Fruit fly (Drosophila melanogaster) whole organism, prepupa: ENCODE measurements around the gene Fancl.

Source experiments
- CG11762 ChIP-seq: fragments of 200-800 bp; sonication (Bioruptor generic); optimal IDR thresholded peaks from 3 replicates; lab custom pipeline; 2016; ENCODE audit warnings: missing biosample characterization, missing genetic modification characterization; ENCODE audit not compliant: insufficient read depth
- CG11902 ChIP-seq: fragments of 200-800 bp; sonication (Bioruptor generic); optimal IDR thresholded peaks from 3 replicates; lab custom pipeline; 2016; ENCODE audit warnings: missing biosample characterization, missing genetic modification characterization
- CG1621 ChIP-seq: fragments of 200-800 bp; sonication (Bioruptor generic); optimal IDR thresholded peaks from 3 replicates; lab custom pipeline; 2018; ENCODE audit warnings: missing biosample characterization, mild to moderate bottlenecking, missing genetic modification characterization
- CG16779 ChIP-seq: fragments of 200-800 bp; sonication (Bioruptor generic); optimal IDR thresholded peaks from 3 replicates; lab custom pipeline; 2017; ENCODE audit warnings: missing biosample characterization, mild to moderate bottlenecking, missing genetic modification characterization
- CG3032 ChIP-seq: fragments of 200-800 bp; optimal IDR thresholded peaks from 2 replicates; lab custom pipeline; 2019; ENCODE audit warnings: missing biosample characterization, mild to moderate bottlenecking, missing genetic modification characterization, moderate library complexity
- CG31627 ChIP-seq: fragments of 200-800 bp; sonication (Bioruptor generic); optimal IDR thresholded peaks from 3 replicates; lab custom pipeline; 2016; ENCODE audit warnings: missing biosample characterization, missing genetic modification characterization
- CG32006 ChIP-seq: fragments of 200-800 bp; sonication (Bioruptor generic); optimal IDR thresholded peaks from 3 replicates; lab custom pipeline; 2017; ENCODE audit warnings: missing biosample characterization, mild to moderate bottlenecking, missing genetic modification characterization
- CG34406 ChIP-seq: fragments of 200-800 bp; sonication (Bioruptor generic); optimal IDR thresholded peaks from 3 replicates; lab custom pipeline; 2016; ENCODE audit warnings: missing biosample characterization, missing genetic modification characterization
- CG3919 ChIP-seq: fragments of 200-800 bp; sonication (Bioruptor generic); optimal IDR thresholded peaks from 3 replicates; lab custom pipeline; 2016; ENCODE audit warnings: missing biosample characterization, missing genetic modification characterization
- CG4318 ChIP-seq: fragments of 200-800 bp; sonication (Bioruptor generic); optimal IDR thresholded peaks from 3 replicates; lab custom pipeline; 2017; ENCODE audit warnings: missing biosample characterization, mild to moderate bottlenecking, missing genetic modification characterization
- CG6163 ChIP-seq: fragments of 200-800 bp; sonication (Bioruptor generic); IDR thresholded peaks from 3 replicates; pipeline ENCODE4 v1.3.6; 2022; ENCODE audit warnings: missing biosample characterization, missing genetic modification characterization
- CG6276 ChIP-seq: fragments of 200-800 bp; sonication (Bioruptor generic); optimal IDR thresholded peaks from 2 replicates; lab custom pipeline; 2017; ENCODE audit warnings: missing biosample characterization, mild to moderate bottlenecking, missing genetic modification characterization
- CG6792 ChIP-seq: fragments of 200-800 bp; sonication (Bioruptor generic); optimal IDR thresholded peaks from 3 replicates; lab custom pipeline; 2016; ENCODE audit warnings: missing biosample characterization, missing genetic modification characterization
- CG6808 ChIP-seq: fragments of 200-800 bp; sonication (Bioruptor generic); optimal IDR thresholded peaks from 3 replicates; lab custom pipeline; 2017; ENCODE audit warnings: missing biosample characterization, missing genetic modification characterization, mild to moderate bottlenecking, moderate library complexity, missing genetic modification reagents
- CG7368 ChIP-seq: fragments of 200-800 bp; sonication (Bioruptor generic); optimal IDR thresholded peaks from 3 replicates; lab custom pipeline; 2016; ENCODE audit warnings: missing biosample characterization, missing genetic modification characterization
- CG8632 ChIP-seq: fragments of 200-800 bp; sonication (Bioruptor generic); optimal IDR thresholded peaks from 3 replicates; lab custom pipeline; 2016; ENCODE audit warnings: missing biosample characterization, missing genetic modification characterization
- CG9139 ChIP-seq: fragments of 200-800 bp; sonication (Bioruptor generic); optimal IDR thresholded peaks from 3 replicates; lab custom pipeline; 2017; ENCODE audit warnings: missing biosample characterization, mild to moderate bottlenecking, missing genetic modification characterization
- Eip75B ChIP-seq: fragments of 200-800 bp; sonication (Bioruptor generic); optimal IDR thresholded peaks from 3 replicates; lab custom pipeline; 2016; ENCODE audit warnings: missing biosample characterization, missing genetic modification characterization
- Eip78C ChIP-seq: fragments of 200-800 bp; sonication (Bioruptor generic); peaks from one replicate; lab custom pipeline; 2016; ENCODE audit warnings: missing biosample characterization, missing genetic modification characterization
- Eip93F ChIP-seq: fragments of 200-800 bp; sonication (Bioruptor generic); optimal IDR thresholded peaks from 2 replicates; lab custom pipeline; 2016; ENCODE audit warnings: missing biosample characterization, mild to moderate bottlenecking, missing genetic modification characterization
- Ets21C ChIP-seq: fragments of 200-800 bp; sonication (Bioruptor generic); optimal IDR thresholded peaks from 3 replicates; lab custom pipeline; 2016; ENCODE audit warnings: missing biosample characterization, missing genetic modification characterization
- Ets96B ChIP-seq: fragments of 200-800 bp; optimal IDR thresholded peaks from 2 replicates; lab custom pipeline; 2019; ENCODE audit warnings: missing biosample characterization, mild to moderate bottlenecking, missing genetic modification characterization, moderate library complexity
- Hr38 ChIP-seq: sonication (Bioruptor generic); optimal IDR thresholded peaks from 2 replicates; lab custom pipeline; 2016; ENCODE audit warnings: missing biosample characterization, missing genetic modification characterization
- Lpt ChIP-seq: fragments of 200-800 bp; sonication (Bioruptor generic); optimal IDR thresholded peaks from 3 replicates; lab custom pipeline; 2016; ENCODE audit warnings: missing biosample characterization, missing genetic modification characterization
- Met ChIP-seq: fragments of 200-800 bp; sonication (Bioruptor generic); optimal IDR thresholded peaks from 3 replicates; lab custom pipeline; 2016; ENCODE audit warnings: missing biosample characterization, missing genetic modification characterization
- OdsH ChIP-seq: fragments of 200-800 bp; sonication (Bioruptor generic); optimal IDR thresholded peaks from 3 replicates; lab custom pipeline; 2016; ENCODE audit warnings: missing biosample characterization, missing genetic modification characterization
- Sox102F ChIP-seq: fragments of 200-800 bp; sonication (Bioruptor generic); optimal IDR thresholded peaks from 2 replicates; lab custom pipeline; 2016; ENCODE audit warnings: missing biosample characterization, mild to moderate bottlenecking, missing genetic modification characterization
- Sox15 ChIP-seq: fragments of 200-800 bp; sonication (Bioruptor generic); optimal IDR thresholded peaks from 3 replicates; lab custom pipeline; 2016; ENCODE audit warnings: missing biosample characterization, missing genetic modification characterization
- achi ChIP-seq: fragments of 200-800 bp; sonication (Bioruptor generic); optimal IDR thresholded peaks from 3 replicates; lab custom pipeline; 2016; ENCODE audit warnings: missing biosample characterization, missing genetic modification characterization
- acj6 ChIP-seq: fragments of 200-800 bp; sonication (Bioruptor generic); optimal IDR thresholded peaks from 3 replicates; lab custom pipeline; 2016; ENCODE audit warnings: missing biosample characterization, missing genetic modification characterization
- cyc ChIP-seq: fragments of 200-800 bp; sonication (Bioruptor generic); optimal IDR thresholded peaks from 3 replicates; lab custom pipeline; 2016; ENCODE audit warnings: missing biosample characterization, missing genetic modification characterization
- dac ChIP-seq: fragments of 200-800 bp; sonication (Bioruptor generic); optimal IDR thresholded peaks from 2 replicates; lab custom pipeline; 2017; ENCODE audit warnings: missing biosample characterization, mild to moderate bottlenecking, missing genetic modification characterization
- dsx ChIP-seq: fragments of 200-800 bp; optimal IDR thresholded peaks from 3 replicates; lab custom pipeline; 2019; ENCODE audit warnings: missing biosample characterization, mild to moderate bottlenecking, missing genetic modification characterization, moderate library complexity; ENCODE audit not compliant: poor library complexity, severe bottlenecking
- eg ChIP-seq: fragments of 200-800 bp; sonication (Bioruptor generic); IDR thresholded peaks from 3 replicates; pipeline ENCODE4 v1.3.6; 2022; ENCODE audit warnings: missing biosample characterization, missing genetic modification characterization
- esn ChIP-seq: fragments of 200-800 bp; sonication (Bioruptor generic); optimal IDR thresholded peaks from 2 replicates; lab custom pipeline; 2016; ENCODE audit warnings: missing biosample characterization, mild to moderate bottlenecking, missing genetic modification characterization, moderate library complexity
- fd85E ChIP-seq: fragments of 200-800 bp; sonication (Bioruptor generic); optimal IDR thresholded peaks from 3 replicates; lab custom pipeline; 2016; ENCODE audit warnings: missing biosample characterization, missing genetic modification characterization
- fkh ChIP-seq: fragments of 200-800 bp; sonication (Bioruptor generic); optimal IDR thresholded peaks from 3 replicates; lab custom pipeline; 2017; ENCODE audit warnings: missing biosample characterization, mild to moderate bottlenecking, missing genetic modification characterization, moderate library complexity
- lz ChIP-seq: fragments of 200-800 bp; sonication (Bioruptor generic); optimal IDR thresholded peaks from 3 replicates; lab custom pipeline; 2016; ENCODE audit warnings: missing biosample characterization, missing genetic modification characterization
- net ChIP-seq: fragments of 200-800 bp; sonication (Bioruptor generic); optimal IDR thresholded peaks from 3 replicates; lab custom pipeline; 2016; ENCODE audit warnings: missing biosample characterization, missing genetic modification characterization
- pdm3 ChIP-seq: fragments of 200-800 bp; sonication (Bioruptor generic); optimal IDR thresholded peaks from 3 replicates; lab custom pipeline; 2016; ENCODE audit warnings: missing biosample characterization, missing genetic modification characterization
- spab ChIP-seq: fragments of 200-800 bp; sonication (Bioruptor generic); optimal IDR thresholded peaks from 2 replicates; lab custom pipeline; 2017; ENCODE audit warnings: missing biosample characterization, mild to moderate bottlenecking, missing genetic modification characterization, missing genetic modification reagents
- ss ChIP-seq, 2 experiments: fragments of 200-800 bp; sonication (Bioruptor generic); optimal IDR thresholded peaks; 2 replicates in 1 of 2; 3 replicates in 1 of 2; lab custom pipeline; 2017 to 2018; ENCODE audit warnings: mild to moderate bottlenecking in 2 of 2, missing biosample characterization in 2 of 2, missing genetic modification characterization in 2 of 2, moderate library complexity in 1 of 2
- svp ChIP-seq: fragments of 200-800 bp; sonication (Bioruptor generic); peaks from one replicate; lab custom pipeline; 2016; ENCODE audit warnings: missing biosample characterization, missing genetic modification characterization
- topi ChIP-seq: fragments of 200-800 bp; sonication (Bioruptor generic); optimal IDR thresholded peaks from 3 replicates; lab custom pipeline; 2016; ENCODE audit warnings: missing biosample characterization, missing genetic modification characterization
- vri ChIP-seq: fragments of 200-800 bp; sonication (Bioruptor generic); optimal IDR thresholded peaks from 3 replicates; lab custom pipeline; 2016; ENCODE audit warnings: missing biosample characterization, mild to moderate bottlenecking, missing genetic modification characterization

Gene Fancl

DNA sequence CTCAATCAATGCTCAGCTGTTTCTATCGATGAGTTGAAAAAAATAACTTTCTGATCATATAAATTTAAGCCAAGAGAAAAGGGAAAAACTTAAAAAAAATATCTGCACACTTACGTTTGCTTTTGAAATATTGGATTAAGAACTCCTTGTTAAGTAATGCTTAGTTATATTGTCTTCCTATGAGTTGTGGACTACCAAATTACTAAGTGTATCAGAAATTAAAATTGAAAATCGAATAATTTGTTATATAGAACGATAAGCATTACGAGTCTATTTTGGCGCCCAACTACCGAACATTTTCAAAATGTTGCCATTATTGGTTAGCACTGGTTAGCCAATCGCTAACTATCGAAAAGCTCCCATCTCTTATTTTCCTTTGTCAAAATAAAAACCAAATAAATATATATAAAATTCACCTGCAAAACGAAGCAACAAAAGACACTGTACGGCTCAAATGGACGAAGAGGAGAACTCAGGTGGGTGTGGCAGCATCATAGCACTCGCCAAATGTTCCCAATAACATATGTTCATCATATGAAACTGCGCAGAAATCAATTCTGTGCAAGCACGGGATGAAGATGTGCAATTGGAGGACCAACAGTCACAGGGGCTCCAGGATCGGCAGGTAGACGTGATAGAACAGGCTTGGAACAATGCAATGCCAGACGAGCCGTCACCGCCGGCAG, 3.7 kb downstream of the Fancl start, which contains the start of gene ohgt (continued):
- no peak for TF ChIP-seq Lpt (GFP tag; lab: Kevin White, UChicago)
- TF ChIP-seq CG32006, result no peak
- no peak for TF ChIP-seq Sox15 (GFP tag; lab: Kevin White, UChicago)
- peak; percentile 44 for TF ChIP-seq CG3032 (tag; lab: Kevin White, UChicago)
- TF ChIP-seq svp (GFP tag; lab: Kevin White, UChicago), result no peak
- no peak for TF ChIP-seq CG7368 (GFP tag; lab: Kevin White, UChicago)
- no peak for TF ChIP-seq CG6276 (GFP tag; lab: Kevin White, UChicago)
- no peak for TF ChIP-seq CG9139 (GFP tag; lab: Kevin White, UChicago)
- TF ChIP-seq Met (GFP tag; lab: Kevin White, UChicago), result no peak
- no peak for TF ChIP-seq CG11902
- no peak for TF ChIP-seq CG8632 (GFP tag; lab: Kevin White, UChicago)
- no peak for TF ChIP-seq net (GFP tag; lab: Kevin White, UChicago)
- TF ChIP-seq CG34406, result peak; percentile 33
- TF ChIP-seq fkh (GFP tag; lab: Kevin White, UChicago), result peak; percentile 24
- peak; percentile 49 for TF ChIP-seq esn (GFP tag; lab: Kevin White, UChicago)
- TF ChIP-seq achi, result peak; percentile 41
- TF ChIP-seq dsx (GFP tag; lab: Kevin White, UChicago), result peak; percentile 21
- no peak for TF ChIP-seq CG6792 (GFP tag; lab: Kevin White, UChicago)
- TF ChIP-seq CG16779, result no peak
- no peak for TF ChIP-seq Eip93F (GFP tag; lab: Kevin White, UChicago)
- peak; percentile 84 for TF ChIP-seq Eip78C
- peak; percentile 26 for TF ChIP-seq CG31627
- TF ChIP-seq pdm3 (GFP tag; lab: Kevin White, UChicago), result no peak
- no peak for TF ChIP-seq Sox102F (GFP tag; lab: Kevin White, UChicago)
- TF ChIP-seq vri (GFP tag; lab: Kevin White, UChicago), result no peak
- no peak for TF ChIP-seq dac (GFP tag; lab: Kevin White, UChicago)
- TF ChIP-seq CG11762 (GFP tag; lab: Kevin White, UChicago), result no peak
- TF ChIP-seq, all 60 proteins: peak for 20

DNA sequence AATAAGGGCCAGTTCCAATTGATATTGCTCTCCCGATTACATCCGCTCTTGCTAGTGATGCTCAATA, 4.1 kb downstream of the Fancl start, which contains the start of gene CG12811:
Gene CG12811, minus strand, starts transcription at position 23 of the 67 bp plus-strand sequence.
- TF ChIP-seq CG11902 (no peak), cyc (GFP tag; lab: Kevin White, UChicago) (no peak), dac (GFP tag; lab: Kevin White, UChicago) (no peak), ss (GFP tag; optimal IDR thresholded peaks at IDR 0.05; lab: Kevin White, UChicago) (no peak)
- TF ChIP-seq, all 60 proteins: peak for 0

DNA sequence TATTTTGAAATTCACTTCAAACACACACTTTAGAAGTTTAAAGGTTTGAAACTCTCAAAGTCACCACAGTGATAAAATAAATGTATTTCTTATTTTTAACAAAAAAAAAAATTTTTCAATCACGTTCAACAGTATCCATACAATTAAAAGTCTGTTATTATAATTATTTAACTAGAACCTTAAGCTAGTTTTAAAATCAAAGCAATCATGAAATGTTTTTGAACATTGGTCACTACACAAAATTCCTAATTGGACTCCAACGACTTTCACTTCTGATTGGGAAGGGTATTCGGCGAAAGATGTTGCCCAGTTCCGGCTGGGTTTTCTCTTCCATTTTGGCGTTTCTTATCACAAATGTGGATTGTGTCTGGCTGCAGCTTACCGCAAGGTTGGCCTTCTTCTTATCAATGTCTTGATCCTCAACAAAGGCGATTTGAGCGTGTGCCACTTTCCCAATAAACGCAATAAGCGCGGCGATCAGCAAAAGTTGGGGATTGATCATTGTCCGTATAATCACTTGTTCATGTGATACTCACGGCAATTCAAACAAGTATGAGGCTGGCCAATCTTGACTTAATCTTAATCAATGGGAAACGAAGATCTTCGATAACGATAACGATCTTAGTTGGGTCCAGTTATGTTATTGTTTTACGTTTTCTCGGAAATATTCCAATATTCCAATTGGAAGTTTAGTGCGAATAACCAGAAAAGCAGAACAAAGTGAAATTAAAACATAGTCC, 4.5 kb downstream of the Fancl start:
- TF ChIP-seq OdsH, result peak; percentile 75
- peak; percentile 57 for TF ChIP-seq Sox15 (GFP tag; lab: Kevin White, UChicago)
- peak; percentile 69 for TF ChIP-seq acj6 (GFP tag; lab: Kevin White, UChicago)
- TF ChIP-seq topi (GFP tag; lab: Kevin White, UChicago), result peak; percentile 77
- peak; percentile 41 for TF ChIP-seq Ets96B (tag; lab: Kevin White, UChicago)
- TF ChIP-seq dsx (GFP tag; lab: Kevin White, UChicago), result peak; percentile 16
- TF ChIP-seq spab (GFP tag; lab: Kevin White, UChicago), result no peak
- TF ChIP-seq CG6163 (GFP tag; lab: Robert Waterston, UW), result no peak
- no peak for TF ChIP-seq CG6276 (GFP tag; lab: Kevin White, UChicago)
- TF ChIP-seq lz, result peak; percentile 75
- no peak for TF ChIP-seq CG4318
- TF ChIP-seq pdm3 (GFP tag; lab: Kevin White, UChicago), result no peak
- TF ChIP-seq CG3919 (GFP tag; lab: Kevin White, UChicago), result peak; percentile 64
- TF ChIP-seq Sox102F (GFP tag; lab: Kevin White, UChicago), result peak; percentile 83
- TF ChIP-seq CG6808, result peak; percentile 39
- TF ChIP-seq CG34406, result peak; percentile 75
- peak; percentile 64 for TF ChIP-seq Ets21C
- peak; percentile 59 for TF ChIP-seq Eip75B (GFP tag; lab: Kevin White, UChicago)
- peak; percentile 63 for TF ChIP-seq achi
- TF ChIP-seq fd85E, result no peak
- no peak for TF ChIP-seq CG1621
- TF ChIP-seq Hr38 (GFP tag; lab: Kevin White, UChicago), result no peak
- no peak for TF ChIP-seq eg (GFP tag; lab: Robert Waterston, UW)
- peak; percentile 51 for TF ChIP-seq Eip93F (GFP tag; lab: Kevin White, UChicago)
- TF ChIP-seq vri (GFP tag; lab: Kevin White, UChicago), result peak; percentile 63
- TF ChIP-seq dac (GFP tag; lab: Kevin White, UChicago), result peak; percentile 5
- TF ChIP-seq CG6792 (GFP tag; lab: Kevin White, UChicago), result peak; percentile 71
- peak; percentile 95 for TF ChIP-seq svp (GFP tag; lab: Kevin White, UChicago)
- TF ChIP-seq net (GFP tag; lab: Kevin White, UChicago), result peak; percentile 65
